Fruit fly (Drosophila melanogaster) whole organism, embryonic: ENCODE results near the gene htl.

ENCODE experiments used
- Abd-B ChIP-seq: fragments of 200-800 bp; sonication (Bioruptor generic); optimal IDR thresholded peaks from 2 replicates; lab custom pipeline; 2018; ENCODE audit warnings: missing biosample characterization, mild to moderate bottlenecking, missing genetic modification characterization, moderate library complexity
- Ada2b ChIP-seq: fragments of 200-800 bp; sonication (Bioruptor generic); IDR thresholded peaks from 2 replicates; pipeline ENCODE4 v1.3.6; 2022; ENCODE audit warnings: missing biosample characterization, missing genetic modification characterization
- BtbVII ChIP-seq: fragments of 200-800 bp; sonication (Bioruptor generic); optimal IDR thresholded peaks from 3 replicates; lab custom pipeline; 2017; ENCODE audit warnings: missing biosample characterization, mild to moderate bottlenecking, missing genetic modification characterization
- CG11504 ChIP-seq: fragments of 200-800 bp; sonication (Bioruptor generic); optimal IDR thresholded peaks from 3 replicates; lab custom pipeline; 2019; ENCODE audit warnings: missing biosample characterization, mild to moderate bottlenecking, missing genetic modification characterization, moderate library complexity
- CG11695 ChIP-seq: fragments of 200-800 bp; sonication (Bioruptor generic); IDR thresholded peaks from 3 replicates; pipeline ENCODE4 v1.3.6; 2022; ENCODE audit warnings: missing biosample characterization, missing genetic modification characterization
- CG12299 ChIP-seq: fragments of 200-800 bp; sonication (Bioruptor generic); optimal IDR thresholded peaks from 2 replicates; lab custom pipeline; 2018; ENCODE audit warnings: missing biosample characterization, mild to moderate bottlenecking, missing genetic modification characterization
- CG1233 ChIP-seq: fragments of 200-800 bp; sonication (Bioruptor generic); optimal IDR thresholded peaks from 4 replicates; lab custom pipeline; 2018; ENCODE audit warnings: missing biosample characterization, mild to moderate bottlenecking, missing genetic modification characterization
- CG14710 ChIP-seq: fragments of 200-800 bp; sonication (Bioruptor generic); optimal IDR thresholded peaks from 3 replicates; lab custom pipeline; 2019; ENCODE audit warnings: missing biosample characterization, mild to moderate bottlenecking, missing genetic modification characterization, moderate library complexity
- CG16813 ChIP-seq: fragments of 200-800 bp; sonication (Bioruptor generic); IDR thresholded peaks from 3 replicates; pipeline ENCODE4 v1.3.6; 2022; ENCODE audit warnings: missing biosample characterization, missing genetic modification characterization; ENCODE audit not compliant: partially characterized antibody
- CG17361 ChIP-seq: fragments of 200-800 bp; sonication (Bioruptor generic); IDR thresholded peaks from 3 replicates; pipeline ENCODE4 v1.3.6; 2022; ENCODE audit warnings: missing biosample characterization, missing genetic modification characterization
- CG1792 ChIP-seq: fragments of 200-800 bp; sonication (Bioruptor generic); optimal IDR thresholded peaks from 2 replicates; lab custom pipeline; 2016; ENCODE audit warnings: missing biosample characterization, missing genetic modification characterization
- CG18262 ChIP-seq: fragments of 200-800 bp; optimal IDR thresholded peaks from 3 replicates; lab custom pipeline; 2019; ENCODE audit warnings: missing biosample characterization, mild to moderate bottlenecking, missing genetic modification characterization, moderate library complexity
- CG2120 ChIP-seq: fragments of 200-800 bp; sonication (Bioruptor generic); optimal IDR thresholded peaks from 3 replicates; lab custom pipeline; 2016; ENCODE audit warnings: missing biosample characterization, missing genetic modification characterization
- CG2712 ChIP-seq: fragments of 200-800 bp; optimal IDR thresholded peaks from 3 replicates; lab custom pipeline; 2019; ENCODE audit warnings: missing biosample characterization, mild to moderate bottlenecking, missing genetic modification characterization, moderate library complexity
- CG30020 ChIP-seq: fragments of 200-800 bp; optimal IDR thresholded peaks from 2 replicates; lab custom pipeline; 2019; ENCODE audit warnings: missing biosample characterization, mild to moderate bottlenecking, missing genetic modification characterization, moderate library complexity
- CG30403 ChIP-seq: fragments of 200-800 bp; sonication (Bioruptor generic); optimal IDR thresholded peaks from 3 replicates; lab custom pipeline; 2016; ENCODE audit warnings: missing biosample characterization, missing genetic modification characterization
- CG32532 ChIP-seq: fragments of 200-800 bp; sonication (Bioruptor generic); IDR thresholded peaks from 2 replicates; pipeline ENCODE4 v1.3.6; 2022; ENCODE audit warnings: missing biosample characterization, missing genetic modification characterization
- CG3847 ChIP-seq: fragments of 200-800 bp; sonication (Bioruptor generic); IDR thresholded peaks from 2 replicates; pipeline ENCODE4 v1.3.6; 2022; ENCODE audit warnings: missing biosample characterization, missing genetic modification characterization
- CG4282 ChIP-seq: fragments of 200-800 bp; sonication (Bioruptor generic); optimal IDR thresholded peaks from 2 replicates; lab custom pipeline; 2016; ENCODE audit warnings: missing biosample characterization, missing genetic modification characterization
- CG6175 ChIP-seq: fragments of 200-800 bp; sonication (Bioruptor generic); IDR thresholded peaks from 3 replicates; pipeline ENCODE4 v1.3.6; 2022; ENCODE audit warnings: missing biosample characterization, missing genetic modification characterization
- CG6272 ChIP-seq: fragments of 200-800 bp; sonication (Bioruptor generic); IDR thresholded peaks from 2 replicates; pipeline ENCODE4 v1.3.6; 2022; ENCODE audit warnings: missing biosample characterization, missing genetic modification characterization
- CG6689 ChIP-seq: fragments of 200-800 bp; sonication (Bioruptor generic); IDR thresholded peaks from 2 replicates; pipeline ENCODE4 v1.3.6; 2022; ENCODE audit warnings: missing biosample characterization, missing genetic modification characterization
- CG7745 ChIP-seq: fragments of 200-800 bp; sonication (Bioruptor generic); optimal IDR thresholded peaks from 2 replicates; lab custom pipeline; 2018; ENCODE audit warnings: missing biosample characterization, mild to moderate bottlenecking, missing genetic modification characterization, moderate library complexity
- CG9727 ChIP-seq: fragments of 200-800 bp; sonication (Bioruptor generic); optimal IDR thresholded peaks from 3 replicates; lab custom pipeline; 2017; ENCODE audit warnings: missing biosample characterization, mild to moderate bottlenecking, missing genetic modification characterization
- CHES-1-like ChIP-seq: fragments of 200-800 bp; sonication (Bioruptor generic); optimal IDR thresholded peaks from 2 replicates; lab custom pipeline; 2016; ENCODE audit warnings: missing biosample characterization, missing genetic modification characterization
- CoRest ChIP-seq: fragments of 200-800 bp; sonication (Bioruptor generic); optimal IDR thresholded peaks from 3 replicates; lab custom pipeline; 2018; ENCODE audit warnings: missing biosample characterization, mild to moderate bottlenecking, missing genetic modification characterization, moderate library complexity
- D ChIP-seq, 2 experiments: fragments of 200-800 bp in 1 of 2; fragments of >200 bp in 1 of 2; sonication (Bioruptor generic) in 1 of 2; optimal IDR thresholded peaks; 2 replicates in 1 of 2; 3 replicates in 1 of 2; lab custom pipeline; 2017; ENCODE audit warnings: mild to moderate bottlenecking in 1 of 2, missing biosample characterization in 1 of 2, missing genetic modification characterization in 1 of 2, missing genetic modification reagents in 1 of 2
- HLH3B ChIP-seq: fragments of 200-800 bp; sonication (Bioruptor generic); IDR thresholded peaks from 2 replicates; pipeline ENCODE4 v1.3.6; 2022; ENCODE audit warnings: missing biosample characterization, missing genetic modification characterization
- HLH54F ChIP-seq: fragments of 200-800 bp; sonication (Bioruptor generic); optimal IDR thresholded peaks from 3 replicates; lab custom pipeline; 2016; ENCODE audit warnings: missing biosample characterization, missing genetic modification characterization
- Hey ChIP-seq: fragments of 200-800 bp; sonication (Bioruptor generic); optimal IDR thresholded peaks from 3 replicates; lab custom pipeline; 2018; ENCODE audit warnings: missing biosample characterization, mild to moderate bottlenecking, missing genetic modification characterization
- Hmr ChIP-seq: fragments of 200-800 bp; sonication (Bioruptor generic); optimal IDR thresholded peaks from 3 replicates; lab custom pipeline; 2017; ENCODE audit warnings: mild to moderate bottlenecking, missing biosample characterization, missing genetic modification reagents, missing genetic modification characterization
- Hr51 ChIP-seq, 2 experiments: fragments of 200-800 bp; sonication (Bioruptor generic); optimal IDR thresholded peaks; 2 replicates in 1 of 2; 3 replicates in 1 of 2; lab custom pipeline; 2016 to 2018; ENCODE audit warnings: missing biosample characterization in 2 of 2, missing genetic modification characterization in 2 of 2, mild to moderate bottlenecking in 1 of 2, moderate library complexity in 1 of 2
- Kr ChIP-seq: fragments of 200-800 bp; sonication (Bioruptor generic); optimal IDR thresholded peaks from 2 replicates; lab custom pipeline; 2017; ENCODE audit warnings: missing biosample characterization, mild to moderate bottlenecking, missing genetic modification characterization
- abd-A ChIP-seq: fragments of 200-800 bp; sonication (Bioruptor generic); optimal IDR thresholded peaks from 3 replicates; lab custom pipeline; 2019; ENCODE audit warnings: missing biosample characterization, mild to moderate bottlenecking, missing genetic modification characterization, moderate library complexity
- ap ChIP-seq: fragments of 200-800 bp; sonication (Bioruptor generic); IDR thresholded peaks from 2 replicates; pipeline ENCODE4 v1.3.6; 2022; ENCODE audit warnings: missing biosample characterization, missing genetic modification characterization
- dmrt11E ChIP-seq: fragments of 200-800 bp; sonication (Bioruptor generic); optimal IDR thresholded peaks from 3 replicates; lab custom pipeline; 2018; ENCODE audit warnings: missing biosample characterization, mild to moderate bottlenecking, missing genetic modification characterization, moderate library complexity
- dysf ChIP-seq: fragments of 200-800 bp; sonication (Bioruptor generic); IDR thresholded peaks from 3 replicates; pipeline ENCODE4 v1.3.6; 2022; ENCODE audit warnings: missing biosample characterization, missing genetic modification characterization
- fd96Cb ChIP-seq: fragments of 200-800 bp; sonication (Bioruptor generic); optimal IDR thresholded peaks from 2 replicates; lab custom pipeline; 2018; ENCODE audit warnings: missing biosample characterization, mild to moderate bottlenecking, missing genetic modification characterization, moderate library complexity
- gem ChIP-seq: fragments of 200-800 bp; sonication (Bioruptor generic); optimal IDR thresholded peaks from 2 replicates; lab custom pipeline; 2019; ENCODE audit warnings: missing biosample characterization, mild to moderate bottlenecking, missing genetic modification characterization, moderate library complexity
- grau ChIP-seq: fragments of 200-800 bp; optimal IDR thresholded peaks from 3 replicates; lab custom pipeline; 2019; ENCODE audit warnings: missing biosample characterization, mild to moderate bottlenecking, missing genetic modification characterization, moderate library complexity
- lab ChIP-seq: fragments of 200-800 bp; sonication (Bioruptor generic); optimal IDR thresholded peaks from 3 replicates; lab custom pipeline; 2017; ENCODE audit warnings: missing biosample characterization, missing genetic modification characterization, mild to moderate bottlenecking, moderate library complexity, missing genetic modification reagents
- mam ChIP-seq: fragments of 200-800 bp; sonication (Bioruptor generic); optimal IDR thresholded peaks from 3 replicates; lab custom pipeline; 2016; ENCODE audit warnings: missing biosample characterization, missing genetic modification characterization
- oc ChIP-seq: fragments of 200-800 bp; sonication (Bioruptor generic); optimal IDR thresholded peaks from 2 replicates; lab custom pipeline; 2018; ENCODE audit warnings: missing biosample characterization, mild to moderate bottlenecking, missing genetic modification characterization, moderate library complexity
- phol ChIP-seq: fragments of 200-800 bp; sonication (Bioruptor generic); optimal IDR thresholded peaks from 3 replicates; lab custom pipeline; 2018; ENCODE audit warnings: missing biosample characterization, mild to moderate bottlenecking, missing genetic modification characterization, moderate library complexity
- sim ChIP-seq: fragments of 200-800 bp; sonication (Bioruptor generic); IDR thresholded peaks from 2 replicates; pipeline ENCODE4 v1.3.6; 2022; ENCODE audit warnings: missing biosample characterization, missing genetic modification characterization
- sr ChIP-seq: fragments of 200-800 bp; sonication (Bioruptor generic); IDR thresholded peaks from 3 replicates; pipeline ENCODE4 v1.3.6; 2022; ENCODE audit warnings: missing biosample characterization, missing genetic modification characterization
- tgo ChIP-seq: fragments of 200-800 bp; sonication (Bioruptor generic); IDR thresholded peaks from 3 replicates; pipeline ENCODE4 v1.3.6; 2022; ENCODE audit warnings: missing biosample characterization, missing genetic modification characterization
- trh ChIP-seq: fragments of 200-800 bp; sonication (Bioruptor generic); optimal IDR thresholded peaks from 2 replicates; lab custom pipeline; 2016; ENCODE audit warnings: missing biosample characterization, missing genetic modification characterization

The htl gene

DNA sequence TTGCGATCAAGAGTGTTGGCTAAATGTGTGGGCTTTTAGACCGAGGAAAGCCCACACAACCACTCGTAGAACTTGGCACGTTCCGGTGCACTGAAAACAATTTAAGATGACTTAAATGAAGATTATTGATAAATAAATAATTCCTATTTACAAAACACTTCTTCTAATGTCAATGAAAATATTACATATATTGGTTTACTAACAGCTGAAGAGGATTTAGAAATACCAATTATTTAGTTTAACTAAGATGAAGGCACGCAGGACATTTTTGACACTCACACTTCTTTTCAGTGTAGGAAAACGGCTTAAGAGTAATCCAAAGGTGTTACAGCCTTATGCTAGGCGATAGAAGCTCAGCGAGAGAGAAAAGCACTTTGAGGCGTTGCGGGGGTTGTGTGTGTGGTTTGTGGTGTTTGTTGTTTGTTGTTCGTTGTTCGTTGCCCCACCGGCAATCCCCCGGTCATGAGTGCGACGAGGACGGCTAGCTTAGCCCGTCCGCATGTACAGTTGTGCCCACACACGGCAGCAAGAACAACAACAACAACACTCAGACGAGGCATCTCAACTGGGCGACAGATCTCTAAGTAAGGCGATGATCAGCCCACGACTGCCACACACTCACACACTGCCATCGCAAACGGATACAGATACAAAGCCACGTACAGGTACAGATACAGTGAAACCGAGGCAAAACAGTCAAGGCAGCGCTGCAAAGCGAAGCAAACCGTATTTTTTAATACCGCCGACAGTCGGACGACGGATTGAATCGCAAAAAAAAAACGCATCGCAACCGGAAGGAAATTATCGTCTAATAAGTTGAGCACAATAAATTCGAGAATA lies 37.5 kb upstream of the htl start, which contains the start of gene sr (continued):
- TF ChIP-seq Kr (GFP tag; lab: Kevin White, UChicago) (no peak), grau (peak; percentile 33), Hmr (GFP tag; lab: Kevin White, UChicago) (peak; percentile 25), CG6175 (no peak), mam (GFP tag; lab: Kevin White, UChicago) (peak; percentile 4), CG1792 (GFP tag; lab: Kevin White, UChicago) (no peak), CG9727 (GFP tag; lab: Kevin White, UChicago) (peak; percentile 15), BtbVII (peak; percentile 10), CG14710 (no peak), ap (GFP tag; lab: Robert Waterston, UW) (no peak), CG6689 (GFP tag; lab: Robert Waterston, UW) (peak; percentile 22; the same call in 1 of the 2 replicates), CG11504 (tag; lab: Kevin White, UChicago) (peak; percentile 37), gem (tag; lab: Kevin White, UChicago) (peak; percentile 47), CG32532 (GFP tag; lab: Robert Waterston, UW) (0 out of 2 replicates have a peak, but pooled peaks have one; percentile 47), CG6272 (GFP tag; lab: Robert Waterston, UW) (no peak), CG16813 (GFP tag; lab: Robert Waterston, UW) (no peak), dmrt11E (tag; lab: Kevin White, UChicago) (no peak), CG30403 (GFP tag; lab: Kevin White, UChicago) (peak; percentile 17), Hey (tag; lab: Kevin White, UChicago) (no peak), tgo (0 out of 3 replicates have a peak, but pooled peaks have one; percentile 16), CG2120 (GFP tag; lab: Kevin White, UChicago) (peak; percentile 46), CG2712 (tag; lab: Kevin White, UChicago) (peak; percentile 16), CG7745 (no peak), CG3847 (no peak), CG12299 (no peak), CG11695 (GFP tag; lab: Robert Waterston, UW) (peak; percentile 58; the same call in 2 of the 3 replicates), CG30020 (tag; lab: Kevin White, UChicago) (no peak), HLH54F (GFP tag; lab: Kevin White, UChicago) (no peak), sr (GFP tag; lab: Robert Waterston, UW) (peak; percentile 99), Abd-B (GFP tag; lab: Kevin White, UChicago) (no peak), Hr51 (GFP tag; optimal IDR thresholded peaks at IDR 0.05; lab: Kevin White, UChicago) (peak in 1 of 2 experiments; percentile 44), lab (GFP tag; lab: Kevin White, UChicago) (peak; percentile 29), Ada2b (GFP tag; lab: Robert Waterston, UW) (peak; percentile 42; the same call in 1 of the 2 replicates), trh (GFP tag; lab: Kevin White, UChicago) (no peak), CG18262 (tag; lab: Kevin White, UChicago) (peak; percentile 6), CHES-1-like (no peak), D (optimal IDR thresholded peaks at IDR 0.05; lab: Kevin White, UChicago) (no peak), D (GFP tag; optimal IDR thresholded peaks at IDR 0.05; lab: Kevin White, UChicago) (no peak), oc (peak; percentile 34), abd-A (no peak), CG1233 (GFP tag; lab: Kevin White, UChicago) (no peak), CG17361 (GFP tag; lab: Robert Waterston, UW) (0 out of 3 replicates have a peak, but pooled peaks have one; percentile 12), fd96Cb (tag; lab: Kevin White, UChicago) (peak; percentile 17), CG4282 (GFP tag; lab: Kevin White, UChicago) (no peak), CoRest (tag; lab: Kevin White, UChicago) (peak; percentile 29), dysf (GFP tag; lab: Robert Waterston, UW) (peak; percentile 45; the same call in 2 of the 3 replicates), HLH3B (0 out of 2 replicates have a peak, but pooled peaks have one; percentile 19), sim (GFP tag; lab: Robert Waterston, UW) (peak; percentile 12; the same call in 1 of the 2 replicates), phol (tag; lab: Kevin White, UChicago) (peak; percentile 23)
